Fruit fly (Drosophila melanogaster): ENCODE measurements around the gene CG13117.

The CG13117 gene

dm6 chr2L:9700454-9700853 lies 36.0 kb upstream of the CG13117 start, which contains the start of gene pelo:
TSS of gene pelo (plus strand) at chr2L:9700810.
- TF ChIP-seq insv (optimal IDR thresholded peaks at IDR 0.05) (no peak), Sin3A (optimal IDR thresholded peaks at IDR 0.05) (no peak), Myc (optimal IDR thresholded peaks at IDR 0.05) (no peak), ttk (optimal IDR thresholded peaks at IDR 0.05) (no peak)

- TF ChIP-seq Myc (optimal IDR thresholded peaks at IDR 0.05), result no peak
- TF ChIP-seq ttk (optimal IDR thresholded peaks at IDR 0.05), result no peak
- no peak for TF ChIP-seq Sin3A (optimal IDR thresholded peaks at IDR 0.05)
- no peak for TF ChIP-seq h (optimal IDR thresholded peaks at IDR 0.05)
- TF ChIP-seq psq (optimal IDR thresholded peaks at IDR 0.05), result no peak
- TF ChIP-seq insv (optimal IDR thresholded peaks at IDR 0.05), result no peak
Measured at dm6 chr2L:9703000-9703399, 33.4 kb upstream of the CG13117 start.

DNA sequence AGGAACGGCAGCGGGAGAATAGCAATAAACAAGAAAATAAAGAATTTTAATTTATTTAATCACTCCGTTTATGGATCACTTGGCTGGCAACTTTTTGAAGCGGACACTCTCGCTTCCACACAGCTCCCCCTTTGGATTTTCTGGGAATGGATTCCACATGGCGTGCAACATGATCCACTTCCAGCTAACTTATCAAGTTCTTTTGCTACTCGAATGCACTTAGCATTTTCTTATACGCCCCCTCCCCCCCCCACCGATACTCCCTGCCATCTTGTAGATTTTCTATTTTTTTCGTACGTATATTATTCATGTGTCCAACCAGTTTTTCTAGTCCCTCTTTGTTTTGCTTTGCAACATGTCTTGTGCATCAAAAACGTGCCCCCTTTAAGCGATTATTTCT lies 32.1 kb upstream of the CG13117 start:
- no peak for TF ChIP-seq psq (optimal IDR thresholded peaks at IDR 0.05)
- no peak for TF ChIP-seq ttk (optimal IDR thresholded peaks at IDR 0.05)
- TF ChIP-seq insv (optimal IDR thresholded peaks at IDR 0.05), result no peak
- no peak for TF ChIP-seq Sin3A (optimal IDR thresholded peaks at IDR 0.05)
- TF ChIP-seq h (optimal IDR thresholded peaks at IDR 0.05), result no peak
- TF ChIP-seq Myc (optimal IDR thresholded peaks at IDR 0.05), result no peak

DNA sequence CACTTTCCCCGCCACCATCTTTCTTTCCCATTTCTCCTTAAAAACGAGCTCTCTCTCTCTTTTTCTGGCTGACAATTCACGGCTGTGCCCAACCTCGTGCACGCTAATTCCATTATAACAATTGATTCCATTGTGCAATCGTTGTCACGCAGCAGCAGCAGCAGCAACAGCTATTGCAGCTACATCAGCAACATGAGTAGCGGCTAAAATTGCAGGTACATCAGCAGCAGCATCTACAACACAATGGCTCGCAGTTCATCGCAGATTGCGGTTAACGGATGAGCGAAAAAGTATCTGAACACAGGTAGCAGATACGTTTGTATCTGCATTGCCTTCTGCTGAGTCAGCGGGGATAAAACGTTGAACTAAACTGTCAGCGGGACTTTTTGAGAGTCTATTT lies 31.2 kb upstream of the CG13117 start:
- TF ChIP-seq ttk (optimal IDR thresholded peaks at IDR 0.05) (no peak), Sin3A (optimal IDR thresholded peaks at IDR 0.05) (no peak), h (optimal IDR thresholded peaks at IDR 0.05) (no peak), psq (optimal IDR thresholded peaks at IDR 0.05) (no peak), Myc (optimal IDR thresholded peaks at IDR 0.05) (no peak), insv (optimal IDR thresholded peaks at IDR 0.05) (no peak)

- TF ChIP-seq insv (optimal IDR thresholded peaks at IDR 0.05), result no peak
- TF ChIP-seq h (optimal IDR thresholded peaks at IDR 0.05), result no peak
- no peak for TF ChIP-seq psq (optimal IDR thresholded peaks at IDR 0.05)
Measured at dm6 chr2L:9705872-9706317, 30.6 kb upstream of the CG13117 start, which contains the start of gene CG31710. TSS of gene CG31710 (minus strand) at chr2L:9705954.

- TF ChIP-seq h (optimal IDR thresholded peaks at IDR 0.05), result no peak
- TF ChIP-seq ttk (optimal IDR thresholded peaks at IDR 0.05), result no peak
Measured at dm6 chr2L:9707103-9707502, 29.3 kb upstream of the CG13117 start.

- TF ChIP-seq Myc (optimal IDR thresholded peaks at IDR 0.05) (no peak), insv (optimal IDR thresholded peaks at IDR 0.05) (no peak), Sin3A (optimal IDR thresholded peaks at IDR 0.05) (no peak), ttk (optimal IDR thresholded peaks at IDR 0.05) (no peak), h (optimal IDR thresholded peaks at IDR 0.05) (no peak), psq (optimal IDR thresholded peaks at IDR 0.05) (no peak)
Measured at dm6 chr2L:9707514-9708094, 28.8 kb upstream of the CG13117 start.

- TF ChIP-seq Myc (optimal IDR thresholded peaks at IDR 0.05), result no peak
- TF ChIP-seq Sin3A (optimal IDR thresholded peaks at IDR 0.05), result no peak
- TF ChIP-seq psq (optimal IDR thresholded peaks at IDR 0.05), result no peak
- no peak for TF ChIP-seq insv (optimal IDR thresholded peaks at IDR 0.05)
- no peak for TF ChIP-seq h (optimal IDR thresholded peaks at IDR 0.05)
- TF ChIP-seq ttk (optimal IDR thresholded peaks at IDR 0.05), result no peak
Measured at dm6 chr2L:9711107-9711585, 25.3 kb upstream of the CG13117 start, which contains the start of gene CG4364. TSS of gene CG4364 (minus strand) at chr2L:9711271.

DNA sequence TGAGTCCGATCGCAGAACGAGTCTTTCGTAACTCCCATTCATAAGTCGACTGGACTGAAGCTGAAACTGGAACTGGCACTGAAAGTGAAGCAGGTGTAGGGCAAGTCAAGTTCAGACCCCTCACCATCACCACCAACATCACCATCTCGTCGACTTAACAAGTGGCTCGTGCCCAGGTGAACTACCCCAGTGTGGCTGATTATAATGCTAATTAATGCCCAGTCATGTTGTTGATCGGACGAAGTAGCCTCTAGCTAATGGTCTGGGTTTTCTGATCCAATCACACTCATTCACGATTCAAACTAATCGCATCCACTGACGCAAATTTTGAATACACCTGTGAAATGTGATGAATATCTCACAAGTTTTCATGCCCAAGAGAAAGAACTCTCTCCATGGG lies 7.7 kb upstream of the CG13117 start:
- TF ChIP-seq ttk (optimal IDR thresholded peaks at IDR 0.05), result no peak
- no peak for TF ChIP-seq Myc (optimal IDR thresholded peaks at IDR 0.05)
- TF ChIP-seq h (optimal IDR thresholded peaks at IDR 0.05), result no peak

- TF ChIP-seq insv (optimal IDR thresholded peaks at IDR 0.05) (no peak), h (optimal IDR thresholded peaks at IDR 0.05) (no peak), Myc (optimal IDR thresholded peaks at IDR 0.05) (no peak), ttk (optimal IDR thresholded peaks at IDR 0.05) (no peak), psq (optimal IDR thresholded peaks at IDR 0.05) (no peak), Sin3A (optimal IDR thresholded peaks at IDR 0.05) (no peak)
Measured at dm6 chr2L:9729618-9730284, 6.7 kb upstream of the CG13117 start, which contains the start of gene CG13116. TSS of gene CG13116 (plus strand) at chr2L:9729940.

- TF ChIP-seq Sin3A (optimal IDR thresholded peaks at IDR 0.05) (no peak), insv (optimal IDR thresholded peaks at IDR 0.05) (no peak), Myc (optimal IDR thresholded peaks at IDR 0.05) (no peak), psq (optimal IDR thresholded peaks at IDR 0.05) (no peak), ttk (optimal IDR thresholded peaks at IDR 0.05) (no peak), h (optimal IDR thresholded peaks at IDR 0.05) (no peak)
Measured at dm6 chr2L:9731269-9731668, 5.2 kb upstream of the CG13117 start.

dm6 chr2L:9734134-9734533 lies 2.3 kb upstream of the CG13117 start:
- TF ChIP-seq h (optimal IDR thresholded peaks at IDR 0.05) (no peak), ttk (optimal IDR thresholded peaks at IDR 0.05) (no peak), insv (optimal IDR thresholded peaks at IDR 0.05) (no peak), Myc (optimal IDR thresholded peaks at IDR 0.05) (no peak), psq (optimal IDR thresholded peaks at IDR 0.05) (no peak), Sin3A (optimal IDR thresholded peaks at IDR 0.05) (no peak)

- TF ChIP-seq h (optimal IDR thresholded peaks at IDR 0.05), result no peak
- TF ChIP-seq ttk (optimal IDR thresholded peaks at IDR 0.05), result no peak
- TF ChIP-seq Sin3A (optimal IDR thresholded peaks at IDR 0.05), result no peak
- no peak for TF ChIP-seq Myc (optimal IDR thresholded peaks at IDR 0.05)
- TF ChIP-seq psq (optimal IDR thresholded peaks at IDR 0.05), result no peak
- TF ChIP-seq insv (optimal IDR thresholded peaks at IDR 0.05), result no peak
Measured at dm6 chr2L:9737360-9737759, 915 bp downstream of the CG13117 start.
